Worm (Caenorhabditis elegans) whole organism, L2 larva: ENCODE results near the gene gln-1.

Experiments used
- C34F6.9 ChIP-seq: fragments of 150-350 bp; optimal IDR thresholded peaks from 2 replicates; lab custom pipeline; 2014; ENCODE audit warnings: missing biosample characterization, missing genetic modification characterization
- F13H6.1 ChIP-seq: sonication (generic microtip); optimal IDR thresholded peaks from 2 replicates; lab custom pipeline; 2016; ENCODE audit warnings: missing genetic modification characterization, missing compliant biosample characterization
- R02D3.7 ChIP-seq: fragments of 150-350 bp; optimal IDR thresholded peaks from 2 replicates; lab custom pipeline; 2014; ENCODE audit warnings: missing biosample characterization, missing genetic modification characterization
- Y55F3AM.14 ChIP-seq: fragments of 200-800 bp; sonication (Bioruptor generic); optimal IDR thresholded peaks from 2 replicates; lab custom pipeline; 2018; ENCODE audit warnings: mild to moderate bottlenecking, missing genetic modification characterization, missing compliant biosample characterization
- ZK546.5 ChIP-seq: sonication (generic microtip); optimal IDR thresholded peaks from 2 replicates; lab custom pipeline; 2017; ENCODE audit warnings: missing biosample characterization, missing genetic modification characterization
- alr-1 ChIP-seq: fragments of 150-350 bp; optimal IDR thresholded peaks from 2 replicates; lab custom pipeline; 2014; ENCODE audit warnings: missing biosample characterization, missing genetic modification characterization
- aly-2 ChIP-seq: fragments of 150-350 bp; optimal IDR thresholded peaks from 2 replicates; lab custom pipeline; 2014; ENCODE audit warnings: missing biosample characterization, missing genetic modification characterization
- ama-1 ChIP-seq: fragments of 150-350 bp; optimal IDR thresholded peaks from 2 replicates; lab custom pipeline; 2018; ENCODE audit warnings: inconsistent platforms
- blmp-1 ChIP-seq: sonication (generic microtip); optimal IDR thresholded peaks from 2 replicates; lab custom pipeline; 2017; ENCODE audit warnings: missing genetic modification characterization, mild to moderate bottlenecking, missing compliant biosample characterization, antibody characterized with exemption, moderate library complexity; ENCODE audit not compliant: insufficient read depth
- ceh-16 ChIP-seq: fragments of 150-350 bp; optimal IDR thresholded peaks from 2 replicates; lab custom pipeline; 2014; ENCODE audit warnings: missing biosample characterization, missing genetic modification characterization
- ceh-82 ChIP-seq: fragments of 150-350 bp; optimal IDR thresholded peaks from 2 replicates; lab custom pipeline; 2014; ENCODE audit warnings: missing biosample characterization, missing genetic modification characterization
- crh-2 ChIP-seq: sonication (generic microtip); optimal IDR thresholded peaks from 2 replicates; lab custom pipeline; 2017; ENCODE audit warnings: missing biosample characterization, missing genetic modification characterization
- dmd-4 ChIP-seq: sonication (generic microtip); optimal IDR thresholded peaks from 2 replicates; lab custom pipeline; 2017; ENCODE audit warnings: missing biosample characterization, missing genetic modification characterization
- egl-27 ChIP-seq: sonication (generic microtip); optimal IDR thresholded peaks from 3 replicates; lab custom pipeline; 2017; ENCODE audit warnings: missing biosample characterization, missing genetic modification reagents, missing genetic modification characterization
- elt-1 ChIP-seq: fragments of 150-350 bp; optimal IDR thresholded peaks from 2 replicates; lab custom pipeline; 2014; ENCODE audit warnings: missing biosample characterization, missing genetic modification characterization
- elt-3 ChIP-seq: sonication (generic microtip); optimal IDR thresholded peaks from 2 replicates; lab custom pipeline; 2017; ENCODE audit warnings: missing biosample characterization, missing genetic modification characterization
- fos-1 ChIP-seq: fragments of 150-350 bp; optimal IDR thresholded peaks from 2 replicates; lab custom pipeline; 2014; ENCODE audit warnings: missing biosample characterization, missing genetic modification characterization
- lin-11 ChIP-seq: fragments of 150-350 bp; sonication (generic microtip); optimal IDR thresholded peaks from 2 replicates; lab custom pipeline; 2014; ENCODE audit warnings: missing biosample characterization, missing genetic modification characterization, inconsistent platforms, mixed read lengths
- lin-13 ChIP-seq: fragments of 150-350 bp; optimal IDR thresholded peaks from 2 replicates; lab custom pipeline; 2014; ENCODE audit warnings: missing biosample characterization, missing genetic modification reagents, missing genetic modification characterization
- lin-39 ChIP-seq: fragments of 150-350 bp; optimal IDR thresholded peaks from 2 replicates; lab custom pipeline; 2014; ENCODE audit warnings: missing biosample characterization, missing genetic modification reagents, missing genetic modification characterization
- lsy-2 ChIP-seq, 2 experiments: fragments of 150-350 bp in 1 of 2; sonication (generic microtip) in 1 of 2; optimal IDR thresholded peaks; 2 replicates each; lab custom pipeline; 2014 to 2017; ENCODE audit warnings: missing biosample characterization in 2 of 2, missing genetic modification characterization in 2 of 2
- mab-5 ChIP-seq: fragments of 150-350 bp; optimal IDR thresholded peaks from 2 replicates; lab custom pipeline; 2014; ENCODE audit warnings: missing biosample characterization, missing genetic modification characterization
- mbf-1 ChIP-seq: sonication (generic microtip); optimal IDR thresholded peaks from 2 replicates; lab custom pipeline; 2017; ENCODE audit warnings: missing biosample characterization, missing genetic modification characterization
- mdl-1 ChIP-seq, 2 experiments: fragments of 150-350 bp in 1 of 2; sonication (generic microtip) in 1 of 2; optimal IDR thresholded peaks; 2 replicates each; lab custom pipeline; 2017; ENCODE audit warnings: missing biosample characterization in 2 of 2, missing genetic modification characterization in 2 of 2
- nhr-10 ChIP-seq: sonication (generic microtip); optimal IDR thresholded peaks from 2 replicates; lab custom pipeline; 2017; ENCODE audit warnings: missing biosample characterization, missing genetic modification characterization
- nhr-12 ChIP-seq: fragments of 150-350 bp; optimal IDR thresholded peaks from 2 replicates; lab custom pipeline; 2014; ENCODE audit warnings: missing biosample characterization, missing genetic modification characterization
- nhr-129 ChIP-seq: fragments of 150-350 bp; optimal IDR thresholded peaks from 2 replicates; lab custom pipeline; 2014; ENCODE audit warnings: missing biosample characterization, missing genetic modification characterization
- nhr-21 ChIP-seq: fragments of 150-350 bp; optimal IDR thresholded peaks from 2 replicates; lab custom pipeline; 2014; ENCODE audit warnings: missing biosample characterization, missing genetic modification characterization
- nhr-23 ChIP-seq: fragments of 150-350 bp; optimal IDR thresholded peaks from 2 replicates; lab custom pipeline; 2014; ENCODE audit warnings: missing biosample characterization, missing genetic modification reagents, missing genetic modification characterization
- nhr-237 ChIP-seq: fragments of 150-350 bp; optimal IDR thresholded peaks from 2 replicates; lab custom pipeline; 2014; ENCODE audit warnings: missing biosample characterization, missing genetic modification characterization
- nhr-25 ChIP-seq: fragments of 150-350 bp; sonication (generic microtip); optimal IDR thresholded peaks from 3 replicates; lab custom pipeline; 2014; ENCODE audit warnings: missing biosample characterization, missing genetic modification characterization
- nhr-6 ChIP-seq: fragments of 150-350 bp; optimal IDR thresholded peaks from 2 replicates; lab custom pipeline; 2014; ENCODE audit warnings: missing biosample characterization, missing genetic modification characterization
- nhr-77 ChIP-seq: fragments of 150-350 bp; optimal IDR thresholded peaks from 2 replicates; lab custom pipeline; 2014; ENCODE audit warnings: missing biosample characterization, missing genetic modification characterization
- peb-1 ChIP-seq: fragments of 150-350 bp; optimal IDR thresholded peaks from 2 replicates; lab custom pipeline; 2014; ENCODE audit warnings: missing biosample characterization, missing genetic modification characterization
- sem-4 ChIP-seq: fragments of 150-350 bp; optimal IDR thresholded peaks from 2 replicates; lab custom pipeline; 2014; ENCODE audit warnings: missing biosample characterization, missing genetic modification reagents, missing genetic modification characterization
- skn-1 ChIP-seq: sonication (generic microtip); optimal IDR thresholded peaks from 2 replicates; lab custom pipeline; 2017; ENCODE audit warnings: missing biosample characterization, missing genetic modification characterization
- sma-3 ChIP-seq: sonication (generic microtip); optimal IDR thresholded peaks from 2 replicates; lab custom pipeline; 2016; ENCODE audit warnings: missing genetic modification reagents, missing genetic modification characterization, missing compliant biosample characterization
- sma-9 ChIP-seq, 2 experiments: fragments of 150-350 bp in 1 of 2; sonication (generic microtip) in 1 of 2; optimal IDR thresholded peaks; 2 replicates each; lab custom pipeline; 2014 to 2016; ENCODE audit warnings: missing genetic modification characterization in 2 of 2, mild to moderate bottlenecking in 1 of 2, missing biosample characterization in 1 of 2, missing compliant biosample characterization in 1 of 2, missing genetic modification reagents in 1 of 2, moderate library complexity in 1 of 2
- snpc-4 ChIP-seq: fragments of 150-350 bp; optimal IDR thresholded peaks from 2 replicates; lab custom pipeline; 2014; ENCODE audit warnings: missing biosample characterization, missing genetic modification characterization
- unc-39 ChIP-seq: fragments of 150-350 bp; optimal IDR thresholded peaks from 2 replicates; lab custom pipeline; 2014; ENCODE audit warnings: missing biosample characterization, missing genetic modification characterization
- unc-55 ChIP-seq: fragments of 150-350 bp; sonication (generic microtip); optimal IDR thresholded peaks from 3 replicates; lab custom pipeline; 2014; ENCODE audit warnings: missing biosample characterization, missing genetic modification reagents, missing genetic modification characterization
- unc-62 ChIP-seq: fragments of 150-350 bp; optimal IDR thresholded peaks from 2 replicates; lab custom pipeline; 2014; ENCODE audit warnings: missing biosample characterization, missing genetic modification reagents, missing genetic modification characterization
- zag-1 ChIP-seq: fragments of 150-350 bp; optimal IDR thresholded peaks from 2 replicates; lab custom pipeline; 2014; ENCODE audit warnings: missing biosample characterization, missing genetic modification characterization
- ztf-11 ChIP-seq: sonication (generic microtip); optimal IDR thresholded peaks from 2 replicates; lab custom pipeline; 2017; ENCODE audit warnings: missing biosample characterization, missing genetic modification characterization
- ztf-4 ChIP-seq: fragments of 150-350 bp; optimal IDR thresholded peaks from 2 replicates; lab custom pipeline; 2014; ENCODE audit warnings: missing biosample characterization, missing genetic modification characterization

gln-1 gene

DNA sequence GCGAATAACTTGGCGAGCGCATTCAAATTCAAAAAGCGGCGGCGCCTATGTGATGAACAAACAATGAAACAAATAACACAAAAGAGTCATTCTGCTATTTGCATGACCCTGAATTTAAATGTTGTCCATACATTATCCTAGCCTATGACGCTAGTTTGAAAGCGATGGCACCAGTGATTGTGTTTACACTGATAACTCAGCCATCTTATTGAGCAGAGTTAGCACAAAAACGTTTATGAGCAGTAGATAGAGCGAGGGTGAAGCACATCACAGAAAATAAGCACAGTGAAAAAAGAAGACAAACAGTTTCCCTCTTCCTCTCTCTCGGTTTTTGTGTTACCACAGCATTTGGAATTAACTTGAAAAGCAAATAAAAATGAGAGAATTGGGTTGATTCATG, 14.8 kb upstream of the gln-1 start:
- TF ChIP-seq nhr-129 (tag; lab: Kevin White, UChicago) (peak; percentile 34), peb-1 (tag; lab: Kevin White, UChicago) (no peak), crh-2 (tag; lab: Kevin White, UChicago) (peak; percentile 1), F13H6.1 (tag; lab: Kevin White, UChicago) (peak; percentile 39)
- TF ChIP-seq, all 48 proteins: peak for 3

DNA sequence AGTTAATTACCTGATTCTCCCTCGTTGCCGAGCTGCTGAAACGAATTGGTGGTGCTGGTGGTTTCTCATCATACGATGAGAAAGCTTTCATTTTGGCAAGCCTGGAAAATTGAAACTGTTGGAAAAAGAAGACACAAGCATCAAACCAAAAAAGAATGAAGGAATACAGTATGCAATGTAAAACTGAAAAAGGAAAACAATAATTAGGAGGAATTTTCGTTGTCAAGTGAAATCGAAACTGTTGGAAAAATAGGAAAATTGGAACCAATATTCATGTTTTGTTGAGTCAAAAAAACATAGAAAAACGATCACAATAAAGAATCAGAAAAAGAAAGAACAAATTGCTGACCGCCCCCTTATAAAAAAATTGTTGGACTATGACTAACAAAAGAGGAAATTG, 9.5 kb upstream of the gln-1 start, which contains the start of gene pak-1:
Gene pak-1, minus strand, starts transcription at position 101 of the 400 bp plus-strand sequence.
- TF ChIP-seq lin-11 (no peak), mab-5 (tag; lab: Kevin White, UChicago) (no peak), ama-1 (lab: Kevin White, UChicago) (no peak)

- peak; percentile 37 for TF ChIP-seq nhr-21 (tag; lab: Kevin White, UChicago)
- TF ChIP-seq lin-13: no peak
- TF ChIP-seq aly-2 (tag; lab: Kevin White, UChicago): no peak
- TF ChIP-seq lsy-2 (tag; optimal IDR thresholded peaks at IDR 0.05; lab: Kevin White, UChicago): peak in 1 of 2 experiments; percentile 20
- no peak for TF ChIP-seq lin-11
- TF ChIP-seq sma-3 (GFP tag; lab: Kevin White, UChicago): peak; percentile 38
- no peak for TF ChIP-seq egl-27 (tag; lab: Kevin White, UChicago)
- no peak for TF ChIP-seq nhr-237
- no peak for TF ChIP-seq ceh-16 (tag; lab: Kevin White, UChicago)
- TF ChIP-seq crh-2 (tag; lab: Kevin White, UChicago): no peak
- no peak for TF ChIP-seq nhr-23 (tag; lab: Kevin White, UChicago)
- no peak for TF ChIP-seq blmp-1 (tag; lab: Kevin White, UChicago)
- TF ChIP-seq snpc-4 (tag; lab: Kevin White, UChicago): no peak
- no peak for TF ChIP-seq alr-1
- TF ChIP-seq nhr-6 (tag; lab: Kevin White, UChicago): no peak
- TF ChIP-seq lin-39 (tag; lab: Kevin White, UChicago): no peak
- no peak for TF ChIP-seq C34F6.9 (tag; lab: Kevin White, UChicago)
- TF ChIP-seq unc-62 (GFP tag; lab: Kevin White, UChicago): no peak
- peak; percentile 56 for TF ChIP-seq fos-1 (tag; lab: Kevin White, UChicago)
- no peak for TF ChIP-seq F13H6.1 (tag; lab: Kevin White, UChicago)
- no peak for TF ChIP-seq nhr-10
- TF ChIP-seq zag-1 (tag; lab: Kevin White, UChicago): no peak
- no peak for TF ChIP-seq ZK546.5 (tag; lab: Kevin White, UChicago)
- TF ChIP-seq nhr-12 (tag; lab: Kevin White, UChicago): no peak
- TF ChIP-seq unc-39 (tag; lab: Kevin White, UChicago): no peak
- no peak for TF ChIP-seq nhr-77 (tag; lab: Kevin White, UChicago)
- TF ChIP-seq mdl-1 (tag; optimal IDR thresholded peaks at IDR 0.05; lab: Kevin White, UChicago): no peak
- TF ChIP-seq ztf-11 (tag; lab: Kevin White, UChicago): no peak
- peak; percentile 45 for TF ChIP-seq nhr-129 (tag; lab: Kevin White, UChicago)
- TF ChIP-seq elt-3 (tag; lab: Kevin White, UChicago): no peak
These were observed 8.0 kb upstream of the gln-1 start for ce11 chrX:6050078-6050477.

ce11 chrX:6050849-6051248, 7.2 kb upstream of the gln-1 start:
- TF ChIP-seq unc-39 (tag; lab: Kevin White, UChicago) (no peak), blmp-1 (tag; lab: Kevin White, UChicago) (peak; percentile 60), nhr-10 (no peak), R02D3.7 (tag; lab: Kevin White, UChicago) (no peak), nhr-6 (tag; lab: Kevin White, UChicago) (no peak), lsy-2 (tag; optimal IDR thresholded peaks at IDR 0.05; lab: Kevin White, UChicago) (no peak), mdl-1 (tag; optimal IDR thresholded peaks at IDR 0.05; lab: Kevin White, UChicago) (no peak), dmd-4 (no peak), ztf-11 (tag; lab: Kevin White, UChicago) (no peak), unc-55 (GFP tag; lab: Kevin White, UChicago) (no peak), snpc-4 (tag; lab: Kevin White, UChicago) (no peak), mab-5 (tag; lab: Kevin White, UChicago) (no peak), nhr-129 (tag; lab: Kevin White, UChicago) (no peak), elt-1 (no peak), fos-1 (tag; lab: Kevin White, UChicago) (no peak), ztf-4 (tag; lab: Kevin White, UChicago) (no peak), skn-1 (tag; lab: Kevin White, UChicago) (no peak), nhr-12 (tag; lab: Kevin White, UChicago) (no peak), Y55F3AM.14 (GFP tag; lab: Kevin White, UChicago) (no peak), sma-9 (GFP tag; optimal IDR thresholded peaks at IDR 0.05; lab: Kevin White, UChicago) (peak; percentile 47), sma-9 (tag; optimal IDR thresholded peaks at IDR 0.05; lab: Kevin White, UChicago) (no peak), nhr-23 (tag; lab: Kevin White, UChicago) (no peak), nhr-21 (tag; lab: Kevin White, UChicago) (no peak), aly-2 (tag; lab: Kevin White, UChicago) (no peak), mbf-1 (tag; lab: Kevin White, UChicago) (no peak), ceh-82 (tag; lab: Kevin White, UChicago) (no peak), sem-4 (tag; lab: Kevin White, UChicago) (no peak), sma-3 (GFP tag; lab: Kevin White, UChicago) (peak; percentile 38), nhr-237 (no peak), nhr-25 (tag; lab: Kevin White, UChicago) (peak; percentile 22), alr-1 (no peak)
